Worm (Caenorhabditis elegans): Measurements from ENCODE around the gene ztf-31.
A peak's percentile ranks its signal among the peaks of the same experiment; 100 is the strongest.

Gene ztf-31

DNA sequence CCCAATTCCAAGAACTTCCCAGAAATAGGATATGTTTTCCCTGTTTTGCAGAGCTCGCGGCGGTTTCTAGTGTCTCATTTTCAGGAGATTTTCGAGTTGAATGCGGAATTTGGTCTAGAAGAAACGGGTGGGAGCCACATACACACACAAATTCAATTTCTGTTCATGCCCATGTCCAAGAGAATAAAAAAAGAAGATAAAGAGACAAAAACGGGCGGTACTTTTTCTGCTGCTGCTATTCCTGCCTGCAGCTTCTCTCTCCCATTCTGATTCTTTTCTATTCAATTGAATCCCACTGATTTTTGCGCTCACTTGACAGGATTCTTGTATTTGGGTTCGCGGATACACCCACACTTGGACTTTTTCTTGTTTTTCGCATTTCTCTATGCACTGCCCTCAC is 21.4 kb downstream of the ztf-31 start:
- TF ChIP-seq nhr-179 (tag; optimal IDR thresholded peaks at IDR 0.05) (no peak), sptf-2 (GFP tag; optimal IDR thresholded peaks at IDR 0.05) (no peak), F55B11.4 (tag; optimal IDR thresholded peaks at IDR 0.05; ENCODE audit: borderline replicate concordance, insufficient read depth) (no peak), F49E8.2 (tag; optimal IDR thresholded peaks at IDR 0.05; ENCODE audit: insufficient read depth) (no peak), hmg-1.2 (GFP tag; IDR thresholded peaks at IDR 0.05) (no peak), F33H1.4 (GFP tag; IDR thresholded peaks at IDR 0.05) (no peak), aptf-3 (GFP tag; IDR thresholded peaks at IDR 0.05) (no peak), C17E4.6 (GFP tag; IDR thresholded peaks at IDR 0.05) (no peak), atf-7 (tag; optimal IDR thresholded peaks at IDR 0.05) (no peak), die-1 (tag; optimal IDR thresholded peaks at IDR 0.05) (no peak), pbrm-1 (GFP tag; IDR thresholded peaks at IDR 0.05) (no peak), rcor-1 (GFP tag; IDR thresholded peaks at IDR 0.05) (no peak), ets-4 (GFP tag; optimal IDR thresholded peaks at IDR 0.05) (no peak), mel-28 (tag; optimal IDR thresholded peaks at IDR 0.05; ENCODE audit: borderline replicate concordance) (no peak)

DNA sequence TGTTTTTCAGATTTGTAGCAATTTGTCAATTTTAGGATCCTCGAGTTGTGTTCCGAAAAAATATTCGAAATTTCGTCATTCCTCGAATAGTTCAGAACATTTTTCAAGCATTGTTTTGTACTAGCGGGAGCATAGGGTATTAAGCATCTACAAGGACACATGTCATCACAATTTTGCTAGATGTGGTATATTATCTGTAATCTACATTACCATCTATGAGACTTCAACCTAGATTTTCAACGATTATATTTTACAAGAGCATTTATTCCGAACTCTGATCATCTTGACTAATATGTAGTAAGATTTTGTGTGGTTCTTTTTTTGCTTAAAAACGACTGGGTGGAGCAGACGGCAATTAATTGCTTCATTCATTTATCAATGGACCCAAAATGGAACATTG is 21.9 kb downstream of the ztf-31 start:
- TF ChIP-seq T07F8.4 (tag; optimal IDR thresholded peaks at IDR 0.05) (no peak), ZK185.1 (tag; optimal IDR thresholded peaks at IDR 0.05; ENCODE audit: poor library complexity, severe bottlenecking) (no peak), egl-44 (GFP tag; IDR thresholded peaks at IDR 0.05) (no peak), sdz-38 (tag; optimal IDR thresholded peaks at IDR 0.05) (no peak), K12H6.12 (tag; optimal IDR thresholded peaks at IDR 0.05) (no peak), ztf-22 (GFP tag; optimal IDR thresholded peaks at IDR 0.05) (no peak), unc-130 (GFP tag; optimal IDR thresholded peaks at IDR 0.05) (no peak), lin-26 (GFP tag; IDR thresholded peaks at IDR 0.05) (no peak), F22D6.2 (tag; optimal IDR thresholded peaks at IDR 0.05) (no peak), snpc-3.4 (tag; optimal IDR thresholded peaks at IDR 0.05) (no peak), aptf-2 (GFP tag; conservative IDR thresholded peaks at IDR 0.05) (no peak), F55B11.4 (tag; optimal IDR thresholded peaks at IDR 0.05; ENCODE audit: borderline replicate concordance, insufficient read depth) (no peak), pha-4 (tag; optimal IDR thresholded peaks at IDR 0.05) (no peak)

DNA sequence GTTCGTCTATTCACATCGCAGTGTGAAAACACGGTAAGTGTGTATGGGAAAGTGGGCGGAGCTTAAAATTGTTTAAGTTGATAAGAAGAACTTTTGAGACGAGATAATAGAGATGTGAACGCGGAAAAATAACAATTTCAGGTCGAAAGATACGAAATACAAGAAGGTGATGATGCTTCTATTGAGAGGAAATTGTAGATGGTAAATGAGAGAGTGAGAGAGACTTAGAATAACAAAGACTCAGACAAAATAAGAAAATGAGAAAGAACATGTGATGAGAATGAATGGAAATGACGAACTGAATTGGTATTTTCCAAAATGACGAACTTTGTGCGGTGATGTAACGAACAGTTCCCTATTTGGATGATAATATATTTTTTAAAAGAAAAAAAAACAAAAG is 29.9 kb downstream of the ztf-31 start:
- TF ChIP-seq mes-4 (tag; optimal IDR thresholded peaks at IDR 0.05), result no peak
- peak; percentile 22 for TF ChIP-seq nhr-80 (tag; optimal IDR thresholded peaks at IDR 0.05)
- no peak for TF ChIP-seq ztf-25 (GFP tag; IDR thresholded peaks at IDR 0.05)
- TF ChIP-seq T26A5.8 (tag; optimal IDR thresholded peaks at IDR 0.05), result no peak
- TF ChIP-seq Y53F4B.3 (GFP tag; IDR thresholded peaks at IDR 0.05), result no peak
- TF ChIP-seq egl-18 (GFP tag; IDR thresholded peaks at IDR 0.05), result no peak
- TF ChIP-seq akir-1 (GFP tag; optimal IDR thresholded peaks at IDR 0.05), result no peak
- TF ChIP-seq ets-4 (GFP tag; optimal IDR thresholded peaks at IDR 0.05), result no peak
- TF ChIP-seq madf-8 (GFP tag; conservative IDR thresholded peaks at IDR 0.05), result no peak
- TF ChIP-seq B0035.1 (tag; optimal IDR thresholded peaks at IDR 0.05), result no peak
- no peak for TF ChIP-seq hsf-1 (GFP tag; IDR thresholded peaks at IDR 0.05)
- no peak for TF ChIP-seq Y79H2A.3 (GFP tag; conservative IDR thresholded peaks at IDR 0.05)
- TF ChIP-seq Y67H2A.10 (GFP tag; conservative IDR thresholded peaks at IDR 0.05), result no peak
- peak; percentile 36 for TF ChIP-seq ama-1 (optimal IDR thresholded peaks at IDR 0.05)
- TF ChIP-seq ama-1 (GFP tag; optimal IDR thresholded peaks at IDR 0.05), result no peak
- no peak for TF ChIP-seq cebp-2 (GFP tag; IDR thresholded peaks at IDR 0.05)
- TF ChIP-seq nhr-120 (GFP tag; IDR thresholded peaks at IDR 0.05), result no peak
- no peak for TF ChIP-seq hlh-12 (tag; optimal IDR thresholded peaks at IDR 0.05)
- no peak for TF ChIP-seq snpc-1.3 (tag; optimal IDR thresholded peaks at IDR 0.05; ENCODE audit: insufficient read depth)
- no peak for TF ChIP-seq F37B4.10 (GFP tag; IDR thresholded peaks at IDR 0.05)
- peak; percentile 36 for TF ChIP-seq somi-1 (GFP tag; optimal IDR thresholded peaks at IDR 0.05)

Data from whole organism, young adult.